Worm (Caenorhabditis elegans): ENCODE results near the gene str-196.
A peak's percentile ranks its signal among the peaks of the same experiment; 100 is the strongest.

The str-196 gene

ce11 chrV:465355-465754 lies 26.2 kb upstream of the str-196 start:
- TF ChIP-seq lin-13 (GFP tag; optimal IDR thresholded peaks at IDR 0.05), result no peak
- TF ChIP-seq Y55F3AM.14 (GFP tag; optimal IDR thresholded peaks at IDR 0.05), result no peak
- TF ChIP-seq skn-1 (tag; optimal IDR thresholded peaks at IDR 0.05), result no peak
- no peak for TF ChIP-seq ztf-11 (tag; optimal IDR thresholded peaks at IDR 0.05)
- TF ChIP-seq nhr-23 (tag; optimal IDR thresholded peaks at IDR 0.05), result no peak
- TF ChIP-seq crh-2 (tag; optimal IDR thresholded peaks at IDR 0.05), result no peak
- TF ChIP-seq nhr-11 (tag; optimal IDR thresholded peaks at IDR 0.05), result no peak
- no peak for TF ChIP-seq peb-1 (tag; optimal IDR thresholded peaks at IDR 0.05)
- TF ChIP-seq blmp-1 (tag; optimal IDR thresholded peaks at IDR 0.05; ENCODE audit: insufficient read depth), result peak; percentile 33
- TF ChIP-seq mab-5 (tag; optimal IDR thresholded peaks at IDR 0.05), result no peak
- TF ChIP-seq fos-1 (tag; optimal IDR thresholded peaks at IDR 0.05), result no peak
- no peak for TF ChIP-seq ceh-82 (tag; optimal IDR thresholded peaks at IDR 0.05)
- no peak for TF ChIP-seq nhr-129 (tag; optimal IDR thresholded peaks at IDR 0.05)
- TF ChIP-seq sma-9 (GFP tag; optimal IDR thresholded peaks at IDR 0.05), result peak; percentile 25
- TF ChIP-seq sma-9 (tag; optimal IDR thresholded peaks at IDR 0.05), result no peak
- no peak for TF ChIP-seq elt-3 (tag; optimal IDR thresholded peaks at IDR 0.05)
- TF ChIP-seq elt-1 (tag; optimal IDR thresholded peaks at IDR 0.05), result no peak
- TF ChIP-seq ztf-4 (tag; optimal IDR thresholded peaks at IDR 0.05), result no peak
- TF ChIP-seq lin-39 (tag; optimal IDR thresholded peaks at IDR 0.05), result no peak

DNA sequence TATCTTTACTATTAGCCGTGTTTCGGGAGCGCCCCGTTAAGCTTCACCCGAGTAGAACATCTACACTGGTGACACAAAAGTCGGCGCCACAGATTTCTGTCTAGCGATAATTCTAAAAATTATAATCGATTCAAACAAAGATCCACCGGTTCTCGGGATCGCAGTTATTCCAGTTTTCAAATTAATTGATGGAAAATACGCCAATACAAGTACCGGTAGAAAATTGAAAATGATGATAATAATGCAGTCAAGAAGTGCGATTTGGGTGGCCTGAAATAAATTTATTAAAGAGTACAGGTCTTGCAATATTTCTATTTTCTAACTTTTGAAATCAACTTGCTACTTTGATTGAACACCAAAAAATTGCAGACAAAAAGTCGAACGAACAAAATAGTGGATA lies 24.0 kb upstream of the str-196 start:
- TF ChIP-seq nhr-11 (tag; optimal IDR thresholded peaks at IDR 0.05), result no peak
- TF ChIP-seq nhr-6 (tag; optimal IDR thresholded peaks at IDR 0.05), result no peak
- no peak for TF ChIP-seq zag-1 (tag; optimal IDR thresholded peaks at IDR 0.05)
- TF ChIP-seq fos-1 (tag; optimal IDR thresholded peaks at IDR 0.05), result no peak
- no peak for TF ChIP-seq nhr-129 (tag; optimal IDR thresholded peaks at IDR 0.05)
- no peak for TF ChIP-seq C34F6.9 (tag; optimal IDR thresholded peaks at IDR 0.05)
- no peak for TF ChIP-seq mdl-1 (tag; optimal IDR thresholded peaks at IDR 0.05)

- TF ChIP-seq peb-1 (tag; optimal IDR thresholded peaks at IDR 0.05) (no peak), ztf-4 (tag; optimal IDR thresholded peaks at IDR 0.05) (no peak), nhr-21 (tag; optimal IDR thresholded peaks at IDR 0.05) (no peak), F13H6.1 (tag; optimal IDR thresholded peaks at IDR 0.05) (no peak), nhr-25 (tag; optimal IDR thresholded peaks at IDR 0.05) (no peak), ZK546.5 (tag; optimal IDR thresholded peaks at IDR 0.05) (no peak), nhr-11 (tag; optimal IDR thresholded peaks at IDR 0.05) (no peak), unc-62 (GFP tag; optimal IDR thresholded peaks at IDR 0.05) (no peak), nhr-23 (tag; optimal IDR thresholded peaks at IDR 0.05) (no peak), alr-1 (tag; optimal IDR thresholded peaks at IDR 0.05) (no peak), ztf-11 (tag; optimal IDR thresholded peaks at IDR 0.05) (no peak), sem-4 (tag; optimal IDR thresholded peaks at IDR 0.05) (no peak), skn-1 (tag; optimal IDR thresholded peaks at IDR 0.05) (no peak), C34F6.9 (tag; optimal IDR thresholded peaks at IDR 0.05) (no peak)
These were observed 23.1 kb upstream of the str-196 start, which contains the start of gene srbc-57 for ce11 chrV:468460-468859. TSS of gene srbc-57 (minus strand) at chrV:468560.

DNA sequence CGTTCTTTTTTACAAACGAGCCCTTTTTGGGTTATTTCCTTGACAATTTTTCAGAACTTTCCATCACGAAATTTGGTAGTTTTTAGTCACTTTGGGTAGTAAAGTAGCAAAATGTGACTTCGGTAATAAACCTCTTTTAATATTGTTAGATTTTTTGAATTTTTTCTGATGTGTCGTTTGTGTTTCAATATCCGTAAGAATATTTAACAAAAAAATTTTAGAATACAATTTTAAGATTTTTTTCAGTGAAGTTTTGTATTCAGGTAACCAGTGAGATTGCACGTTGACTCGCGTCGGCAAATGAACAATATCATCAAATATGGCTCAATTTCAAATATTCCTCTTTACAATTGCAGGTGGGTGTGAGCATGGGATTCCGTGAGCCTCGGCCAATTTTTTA lies 18.9 kb upstream of the str-196 start, which contains the start of gene srt-31:
Gene srt-31 (plus strand): TSS at position 301 of the 400 bp plus-strand sequence.
- TF ChIP-seq lin-13 (GFP tag; optimal IDR thresholded peaks at IDR 0.05) (no peak), ceh-16 (tag; optimal IDR thresholded peaks at IDR 0.05) (no peak), mab-5 (tag; optimal IDR thresholded peaks at IDR 0.05) (no peak)

ce11 chrV:474516-474915 lies 17.0 kb upstream of the str-196 start, which contains the start of gene nhr-99:
TSS of gene nhr-99 (plus strand) at chrV:474778.
- peak; percentile 43 for TF ChIP-seq sma-9 (GFP tag; optimal IDR thresholded peaks at IDR 0.05)
- TF ChIP-seq sma-9 (tag; optimal IDR thresholded peaks at IDR 0.05), result no peak
- no peak for TF ChIP-seq ceh-82 (tag; optimal IDR thresholded peaks at IDR 0.05)
- no peak for TF ChIP-seq zag-1 (tag; optimal IDR thresholded peaks at IDR 0.05)
- TF ChIP-seq fos-1 (tag; optimal IDR thresholded peaks at IDR 0.05), result peak; percentile 79
- peak; percentile 26 for TF ChIP-seq crh-2 (tag; optimal IDR thresholded peaks at IDR 0.05)

DNA sequence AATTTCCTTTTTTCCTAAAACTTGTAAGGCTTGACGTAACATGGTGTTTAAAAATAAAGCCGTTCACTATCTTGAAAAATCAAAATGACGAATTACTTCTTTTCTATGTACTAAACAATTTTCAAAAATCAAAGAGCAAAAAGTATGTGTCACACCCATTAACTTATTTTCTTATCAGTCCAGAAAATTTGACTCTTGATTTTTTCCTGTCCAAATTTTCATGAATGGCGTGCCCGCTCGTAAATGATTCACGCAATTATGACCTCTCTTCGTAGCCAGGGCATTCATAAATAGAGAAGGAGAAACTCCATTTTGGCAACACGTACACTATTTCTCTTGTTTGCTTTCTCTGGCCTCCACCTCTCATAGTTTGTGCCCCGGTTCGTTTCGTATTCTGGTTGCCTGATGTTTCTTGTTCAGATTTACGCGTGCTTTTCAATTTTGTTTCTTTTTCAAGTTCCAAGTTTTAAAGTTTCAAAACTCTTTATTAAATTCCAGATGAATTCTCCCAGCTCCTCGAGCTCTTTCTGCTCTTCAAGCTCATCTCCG lies 13.8 kb upstream of the str-196 start, which contains the start of gene nhr-55:
Gene nhr-55 (plus strand): TSS at position 499 of the 549 bp plus-strand sequence.
- TF ChIP-seq crh-2 (tag; optimal IDR thresholded peaks at IDR 0.05) (peak; percentile 44), nhr-129 (tag; optimal IDR thresholded peaks at IDR 0.05) (no peak), mdl-1 (tag; optimal IDR thresholded peaks at IDR 0.05) (no peak), sma-9 (GFP tag; optimal IDR thresholded peaks at IDR 0.05) (peak; percentile 53), sma-9 (tag; optimal IDR thresholded peaks at IDR 0.05) (no peak), fos-1 (tag; optimal IDR thresholded peaks at IDR 0.05) (peak; percentile 93)
